Worm (Caenorhabditis elegans): ENCODE measurements around the gene nep-3.

ce11 chrII:3862053-3862452 lies 15.0 kb downstream of the nep-3 start:
- TF ChIP-seq lin-11 (tag; optimal IDR thresholded peaks at IDR 0.05) (no peak), ztf-4 (tag; optimal IDR thresholded peaks at IDR 0.05) (no peak), nhr-11 (tag; optimal IDR thresholded peaks at IDR 0.05) (no peak), Y55F3AM.14 (GFP tag; optimal IDR thresholded peaks at IDR 0.05) (no peak), alr-1 (tag; optimal IDR thresholded peaks at IDR 0.05) (no peak), ZK546.5 (tag; optimal IDR thresholded peaks at IDR 0.05) (no peak), aly-2 (tag; optimal IDR thresholded peaks at IDR 0.05) (no peak), elt-1 (tag; optimal IDR thresholded peaks at IDR 0.05) (peak; percentile 76), ama-1 (optimal IDR thresholded peaks at IDR 0.05) (no peak), nhr-23 (tag; optimal IDR thresholded peaks at IDR 0.05) (no peak)

All from whole organism, L2 larva.